Fruit fly (Drosophila melanogaster): ENCODE data around the gene TfAP-2.

Gene TfAP-2

dm6 chr3L:21586528-21586927 lies at the start of gene TfAP-2:
TfAP-2 (plus strand) TSS chr3L:21586828.
- TF ChIP-seq usp (GFP tag; optimal IDR thresholded peaks at IDR 0.05) (no peak), pan (optimal IDR thresholded peaks at IDR 0.05) (no peak), psq (optimal IDR thresholded peaks at IDR 0.05) (no peak), Dll (optimal IDR thresholded peaks at IDR 0.05) (no peak), EcR (GFP tag; optimal IDR thresholded peaks at IDR 0.05) (no peak), CG8478 (optimal IDR thresholded peaks at IDR 0.05) (no peak)

- no peak for TF ChIP-seq psq (optimal IDR thresholded peaks at IDR 0.05)
- TF ChIP-seq EcR (GFP tag; optimal IDR thresholded peaks at IDR 0.05) = no peak
- no peak for TF ChIP-seq usp (GFP tag; optimal IDR thresholded peaks at IDR 0.05)
Measured at dm6 chr3L:21536857-21537256, 49.8 kb upstream of the TfAP-2 start, which contains the start of gene Rpn10. Rpn10 (plus strand) TSS chr3L:21537000.

dm6 chr3L:21538893-21539244 lies 47.8 kb upstream of the TfAP-2 start:
- TF ChIP-seq CG8478 (optimal IDR thresholded peaks at IDR 0.05) (no peak), usp (GFP tag; optimal IDR thresholded peaks at IDR 0.05) (no peak), Dll (optimal IDR thresholded peaks at IDR 0.05) (no peak), EcR (GFP tag; optimal IDR thresholded peaks at IDR 0.05) (no peak), psq (optimal IDR thresholded peaks at IDR 0.05) (no peak), pan (optimal IDR thresholded peaks at IDR 0.05) (no peak)

- TF ChIP-seq usp (GFP tag; optimal IDR thresholded peaks at IDR 0.05) (no peak), Dll (optimal IDR thresholded peaks at IDR 0.05) (no peak), psq (optimal IDR thresholded peaks at IDR 0.05) (no peak), EcR (GFP tag; optimal IDR thresholded peaks at IDR 0.05) (no peak), pan (optimal IDR thresholded peaks at IDR 0.05) (no peak), CG8478 (optimal IDR thresholded peaks at IDR 0.05) (no peak)
Measured at dm6 chr3L:21539245-21540196, 47.1 kb upstream of the TfAP-2 start, which contains the start of the genes COX8 and VhaM9.7-b. COX8 (minus strand) TSS chr3L:21539447. VhaM9.7-b (plus strand) TSS chr3L:21539862.

- no peak for TF ChIP-seq Dll (optimal IDR thresholded peaks at IDR 0.05)
- TF ChIP-seq EcR (GFP tag; optimal IDR thresholded peaks at IDR 0.05) = no peak
- no peak for TF ChIP-seq usp (GFP tag; optimal IDR thresholded peaks at IDR 0.05)
- TF ChIP-seq pan (optimal IDR thresholded peaks at IDR 0.05) = no peak
- no peak for TF ChIP-seq psq (optimal IDR thresholded peaks at IDR 0.05)
- no peak for TF ChIP-seq CG8478 (optimal IDR thresholded peaks at IDR 0.05)
Measured at dm6 chr3L:21542059-21542458, 44.6 kb upstream of the TfAP-2 start, which contains the start of gene CG33290. CG33290 (plus strand) TSS chr3L:21542359.

dm6 chr3L:21554752-21555151 lies 31.9 kb upstream of the TfAP-2 start, which contains the start of gene Wnk:
Wnk (minus strand) TSS chr3L:21554928.
- TF ChIP-seq Dll (optimal IDR thresholded peaks at IDR 0.05) = no peak
- TF ChIP-seq pan (optimal IDR thresholded peaks at IDR 0.05) = no peak
- no peak for TF ChIP-seq CG8478 (optimal IDR thresholded peaks at IDR 0.05)
- no peak for TF ChIP-seq psq (optimal IDR thresholded peaks at IDR 0.05)
- TF ChIP-seq usp (GFP tag; optimal IDR thresholded peaks at IDR 0.05) = no peak
- TF ChIP-seq EcR (GFP tag; optimal IDR thresholded peaks at IDR 0.05) = no peak

dm6 chr3L:21558176-21558871 lies 28.3 kb upstream of the TfAP-2 start, which contains the start of gene CG7173:
CG7173 (minus strand) TSS chr3L:21558226.
- TF ChIP-seq EcR (GFP tag; optimal IDR thresholded peaks at IDR 0.05) (no peak), Dll (optimal IDR thresholded peaks at IDR 0.05) (no peak), psq (optimal IDR thresholded peaks at IDR 0.05) (no peak), usp (GFP tag; optimal IDR thresholded peaks at IDR 0.05) (no peak), CG8478 (optimal IDR thresholded peaks at IDR 0.05) (no peak), pan (optimal IDR thresholded peaks at IDR 0.05) (no peak)

dm6 chr3L:21562081-21562480 lies 24.5 kb upstream of the TfAP-2 start, which contains the start of gene CapaR:
CapaR (minus strand) TSS chr3L:21562181.
- TF ChIP-seq CG8478 (optimal IDR thresholded peaks at IDR 0.05) = no peak
- no peak for TF ChIP-seq psq (optimal IDR thresholded peaks at IDR 0.05)
- no peak for TF ChIP-seq Dll (optimal IDR thresholded peaks at IDR 0.05)
- TF ChIP-seq EcR (GFP tag; optimal IDR thresholded peaks at IDR 0.05) = no peak
- TF ChIP-seq pan (optimal IDR thresholded peaks at IDR 0.05) = no peak
- TF ChIP-seq usp (GFP tag; optimal IDR thresholded peaks at IDR 0.05) = no peak

- TF ChIP-seq pan (optimal IDR thresholded peaks at IDR 0.05) (no peak), CG8478 (optimal IDR thresholded peaks at IDR 0.05) (no peak), EcR (GFP tag; optimal IDR thresholded peaks at IDR 0.05) (no peak), usp (GFP tag; optimal IDR thresholded peaks at IDR 0.05) (no peak), psq (optimal IDR thresholded peaks at IDR 0.05) (no peak), Dll (optimal IDR thresholded peaks at IDR 0.05) (no peak)
Measured at dm6 chr3L:21565126-21565525, 21.5 kb upstream of the TfAP-2 start, which contains the start of gene CG7634. CG7634 (plus strand) TSS chr3L:21565426.

- TF ChIP-seq CG8478 (optimal IDR thresholded peaks at IDR 0.05) (no peak), pan (optimal IDR thresholded peaks at IDR 0.05) (no peak), usp (GFP tag; optimal IDR thresholded peaks at IDR 0.05) (no peak), psq (optimal IDR thresholded peaks at IDR 0.05) (no peak), EcR (GFP tag; optimal IDR thresholded peaks at IDR 0.05) (no peak), Dll (optimal IDR thresholded peaks at IDR 0.05) (no peak)
Measured at dm6 chr3L:21568254-21568653, 18.4 kb upstream of the TfAP-2 start.

dm6 chr3L:21568848-21569372 lies 17.7 kb upstream of the TfAP-2 start, which contains the start of the genes CRIF and SMC5:
CRIF (minus strand) TSS chr3L:21568898.
SMC5 (plus strand) TSS chr3L:21569176.
- TF ChIP-seq pan (optimal IDR thresholded peaks at IDR 0.05) (no peak), psq (optimal IDR thresholded peaks at IDR 0.05) (no peak), Dll (optimal IDR thresholded peaks at IDR 0.05) (no peak), CG8478 (optimal IDR thresholded peaks at IDR 0.05) (no peak), EcR (GFP tag; optimal IDR thresholded peaks at IDR 0.05) (no peak)
